Worm (Caenorhabditis elegans) whole organism, early embryonic: ENCODE measurements around the gene gsto-1.

Experiments used
- F13C5.2 ChIP-seq: sonication (generic microtip); optimal IDR thresholded peaks from 2 replicates; lab custom pipeline; 2017; ENCODE audit warnings: mild to moderate bottlenecking, missing genetic modification characterization, inconsistent platforms, missing compliant biosample characterization
- aly-1 ChIP-seq: sonication (generic microtip); optimal IDR thresholded peaks from 2 replicates; lab custom pipeline; 2016; ENCODE audit warnings: missing genetic modification characterization, missing compliant biosample characterization
- ama-1 ChIP-seq: fragments of 150-350 bp; optimal IDR thresholded peaks from 2 replicates; lab custom pipeline; 2014
- ets-7 ChIP-seq: sonication (generic microtip); optimal IDR thresholded peaks from 2 replicates; lab custom pipeline; 2016; ENCODE audit warnings: missing genotype, missing genetic modification characterization, missing compliant biosample characterization
- hmg-4 ChIP-seq: fragments of 200-800 bp; sonication (Bioruptor generic); optimal IDR thresholded peaks from 2 replicates; lab custom pipeline; 2018; ENCODE audit warnings: mild to moderate bottlenecking, missing genetic modification characterization, missing compliant biosample characterization
- sea-1 ChIP-seq: fragments of 200-800 bp; sonication (Bioruptor generic); conservative IDR thresholded peaks from 2 replicates; pipeline ENCODE4 v1.3.6; 2022; ENCODE audit warnings: missing genetic modification characterization, missing compliant biosample characterization
- tra-4 ChIP-seq: sonication (generic microtip); optimal IDR thresholded peaks from 2 replicates; lab custom pipeline; 2017; ENCODE audit warnings: missing genetic modification characterization, missing compliant biosample characterization

ce11 chrIII:7933235-7933634 lies 13.6 kb downstream of the gsto-1 start, which contains the start of gene ran-2:
- TF ChIP-seq aly-1 (no peak), F13C5.2 (no peak), ama-1 (lab: Kevin White, UChicago) (no peak), ets-7 (no peak), hmg-4 (GFP tag; lab: Kevin White, UChicago) (no peak), sea-1 (GFP tag; lab: Robert Waterston, UW) (no peak), tra-4 (tag; lab: Kevin White, UChicago) (no peak)
